Fruit fly (Drosophila melanogaster): ENCODE data around the gene CG4404.

CG4404 gene

dm6 chrX:12905901-12906689 is at the start of gene CG4404:
TSS of gene CG4404 (minus strand) at chrX:12906018.
- peak; percentile 62; the same call in 2 of the 3 replicates for TF ChIP-seq CG4496 (GFP tag; IDR thresholded peaks at IDR 0.05)
- peak; percentile 42 for TF ChIP-seq CG32121 (GFP tag; IDR thresholded peaks at IDR 0.05)
- TF ChIP-seq CG14655 (GFP tag; optimal IDR thresholded peaks at IDR 0.05) = peak; percentile 24
- TF ChIP-seq fd96Ca (GFP tag; IDR thresholded peaks at IDR 0.05) = peak; percentile 68; the same call in 2 of the 3 replicates
- peak; percentile 48 for TF ChIP-seq Ets98B (GFP tag; IDR thresholded peaks at IDR 0.05)
- peak; percentile 11 for TF ChIP-seq CG8301 (tag; optimal IDR thresholded peaks at IDR 0.05)
- no peak for TF ChIP-seq CG17806 (tag; optimal IDR thresholded peaks at IDR 0.05)
- no peak for TF ChIP-seq EcR (GFP tag; optimal IDR thresholded peaks at IDR 0.05)
- no peak for TF ChIP-seq CG10348 (GFP tag; IDR thresholded peaks at IDR 0.05)
- TF ChIP-seq Snoo (tag; optimal IDR thresholded peaks at IDR 0.05) = no peak

dm6 chrX:12947670-12948069 is 41.9 kb upstream of the CG4404 start:
- TF ChIP-seq CG12605 (GFP tag; IDR thresholded peaks at IDR 0.05) (no peak), CG14655 (GFP tag; optimal IDR thresholded peaks at IDR 0.05) (no peak), EcR (GFP tag; optimal IDR thresholded peaks at IDR 0.05) (no peak), CG8159 (tag; optimal IDR thresholded peaks at IDR 0.05) (no peak), CG34367 (tag; optimal IDR thresholded peaks at IDR 0.05) (no peak), Ets98B (GFP tag; IDR thresholded peaks at IDR 0.05) (no peak), CG15710 (tag; optimal IDR thresholded peaks at IDR 0.05) (no peak), Pif1B (GFP tag; optimal IDR thresholded peaks at IDR 0.05) (no peak), rn (GFP tag; IDR thresholded peaks at IDR 0.05) (no peak), D1 (tag; optimal IDR thresholded peaks at IDR 0.05) (no peak), Pif1A (GFP tag; optimal IDR thresholded peaks at IDR 0.05) (no peak), CG9948 (tag; optimal IDR thresholded peaks at IDR 0.05) (no peak), CG4496 (GFP tag; IDR thresholded peaks at IDR 0.05) (no peak), Snoo (tag; optimal IDR thresholded peaks at IDR 0.05) (no peak), CG17806 (tag; optimal IDR thresholded peaks at IDR 0.05) (no peak)

- TF ChIP-seq CG12605 (GFP tag; IDR thresholded peaks at IDR 0.05) (no peak), rn (GFP tag; IDR thresholded peaks at IDR 0.05) (no peak), CG9948 (tag; optimal IDR thresholded peaks at IDR 0.05) (no peak), CG10348 (GFP tag; IDR thresholded peaks at IDR 0.05) (no peak), CG4496 (GFP tag; IDR thresholded peaks at IDR 0.05) (no peak), CG15710 (tag; optimal IDR thresholded peaks at IDR 0.05) (no peak), fd96Ca (GFP tag; IDR thresholded peaks at IDR 0.05) (no peak), CG17806 (tag; optimal IDR thresholded peaks at IDR 0.05) (no peak), D1 (tag; optimal IDR thresholded peaks at IDR 0.05) (no peak), CG32121 (GFP tag; IDR thresholded peaks at IDR 0.05) (no peak), EcR (GFP tag; optimal IDR thresholded peaks at IDR 0.05) (no peak), Pif1B (GFP tag; optimal IDR thresholded peaks at IDR 0.05) (no peak), CG13204 (GFP tag; optimal IDR thresholded peaks at IDR 0.05) (no peak), Snoo (tag; optimal IDR thresholded peaks at IDR 0.05) (no peak)
These were observed 34.6 kb upstream of the CG4404 start for dm6 chrX:12940396-12940795.

- TF ChIP-seq CG8159 (tag; optimal IDR thresholded peaks at IDR 0.05) (peak; percentile 49), CG14655 (GFP tag; optimal IDR thresholded peaks at IDR 0.05) (peak; percentile 23), CG8301 (tag; optimal IDR thresholded peaks at IDR 0.05) (no peak), Snoo (tag; optimal IDR thresholded peaks at IDR 0.05) (peak; percentile 18), CG15710 (tag; optimal IDR thresholded peaks at IDR 0.05) (peak; percentile 42), EcR (GFP tag; optimal IDR thresholded peaks at IDR 0.05) (peak; percentile 46)
These were observed 34.1 kb upstream of the CG4404 start for dm6 chrX:12939951-12940350.

- TF ChIP-seq CG13204 (GFP tag; optimal IDR thresholded peaks at IDR 0.05) (no peak), EcR (GFP tag; optimal IDR thresholded peaks at IDR 0.05) (no peak), CG9948 (tag; optimal IDR thresholded peaks at IDR 0.05) (no peak), CG15710 (tag; optimal IDR thresholded peaks at IDR 0.05) (no peak), CG17806 (tag; optimal IDR thresholded peaks at IDR 0.05) (no peak), CG10348 (GFP tag; IDR thresholded peaks at IDR 0.05) (no peak)
These were observed 33.2 kb upstream of the CG4404 start for dm6 chrX:12939021-12939420.

dm6 chrX:12937825-12938520 is 32.2 kb upstream of the CG4404 start:
- TF ChIP-seq CG15710 (tag; optimal IDR thresholded peaks at IDR 0.05) (peak; percentile 27), gl (tag; optimal IDR thresholded peaks at IDR 0.05) (no peak), CG4496 (GFP tag; IDR thresholded peaks at IDR 0.05) (no peak), CG8159 (tag; optimal IDR thresholded peaks at IDR 0.05) (peak; percentile 54), CG34367 (tag; optimal IDR thresholded peaks at IDR 0.05) (no peak), Pif1A (GFP tag; optimal IDR thresholded peaks at IDR 0.05) (no peak), CG17806 (tag; optimal IDR thresholded peaks at IDR 0.05) (peak; percentile 18), fd96Ca (GFP tag; IDR thresholded peaks at IDR 0.05) (no peak), CG13204 (GFP tag; optimal IDR thresholded peaks at IDR 0.05) (no peak), CG8301 (tag; optimal IDR thresholded peaks at IDR 0.05) (no peak), Pif1B (GFP tag; optimal IDR thresholded peaks at IDR 0.05) (no peak), CG9948 (tag; optimal IDR thresholded peaks at IDR 0.05) (peak; percentile 28), D1 (tag; optimal IDR thresholded peaks at IDR 0.05) (no peak), rn (GFP tag; IDR thresholded peaks at IDR 0.05) (no peak), Ets98B (GFP tag; IDR thresholded peaks at IDR 0.05) (no peak), EcR (GFP tag; optimal IDR thresholded peaks at IDR 0.05) (no peak), CG10348 (GFP tag; IDR thresholded peaks at IDR 0.05) (no peak), CG12605 (GFP tag; IDR thresholded peaks at IDR 0.05) (no peak), CG14655 (GFP tag; optimal IDR thresholded peaks at IDR 0.05) (no peak)
